Fruit fly (Drosophila melanogaster) whole organism, prepupa: ENCODE results near the gene Ipo9.
A peak's percentile ranks its signal among the peaks of the same experiment; 100 is the strongest.

Experiments used
- Blimp-1 ChIP-seq: fragments of 200-800 bp; sonication (Bioruptor generic); optimal IDR thresholded peaks from 3 replicates; lab custom pipeline; 2017; ENCODE audit warnings: missing biosample characterization, missing genetic modification characterization, mild to moderate bottlenecking, moderate library complexity, missing genetic modification reagents
- CG10669 ChIP-seq: fragments of 200-800 bp; sonication (Bioruptor generic); optimal IDR thresholded peaks from 3 replicates; lab custom pipeline; 2018; ENCODE audit warnings: missing biosample characterization, mild to moderate bottlenecking, missing genetic modification characterization, moderate library complexity
- CG11294 ChIP-seq: fragments of 200-800 bp; sonication (Bioruptor generic); IDR thresholded peaks from 2 replicates; pipeline ENCODE4 v1.3.6; 2022; ENCODE audit warnings: missing biosample characterization, missing genetic modification characterization
- CG11902 ChIP-seq: fragments of 200-800 bp; sonication (Bioruptor generic); optimal IDR thresholded peaks from 3 replicates; lab custom pipeline; 2016; ENCODE audit warnings: missing biosample characterization, missing genetic modification characterization
- CG1621 ChIP-seq: fragments of 200-800 bp; sonication (Bioruptor generic); optimal IDR thresholded peaks from 3 replicates; lab custom pipeline; 2018; ENCODE audit warnings: missing biosample characterization, mild to moderate bottlenecking, missing genetic modification characterization
- CG16779 ChIP-seq: fragments of 200-800 bp; sonication (Bioruptor generic); optimal IDR thresholded peaks from 3 replicates; lab custom pipeline; 2017; ENCODE audit warnings: missing biosample characterization, mild to moderate bottlenecking, missing genetic modification characterization
- CG34406 ChIP-seq: fragments of 200-800 bp; sonication (Bioruptor generic); optimal IDR thresholded peaks from 3 replicates; lab custom pipeline; 2016; ENCODE audit warnings: missing biosample characterization, missing genetic modification characterization
- CG4318 ChIP-seq: fragments of 200-800 bp; sonication (Bioruptor generic); optimal IDR thresholded peaks from 3 replicates; lab custom pipeline; 2017; ENCODE audit warnings: missing biosample characterization, mild to moderate bottlenecking, missing genetic modification characterization
- CG6276 ChIP-seq: fragments of 200-800 bp; sonication (Bioruptor generic); optimal IDR thresholded peaks from 2 replicates; lab custom pipeline; 2017; ENCODE audit warnings: missing biosample characterization, mild to moderate bottlenecking, missing genetic modification characterization
- CG6792 ChIP-seq: fragments of 200-800 bp; sonication (Bioruptor generic); optimal IDR thresholded peaks from 3 replicates; lab custom pipeline; 2016; ENCODE audit warnings: missing biosample characterization, missing genetic modification characterization
- CG6808 ChIP-seq: fragments of 200-800 bp; sonication (Bioruptor generic); optimal IDR thresholded peaks from 3 replicates; lab custom pipeline; 2017; ENCODE audit warnings: missing biosample characterization, missing genetic modification characterization, mild to moderate bottlenecking, moderate library complexity, missing genetic modification reagents
- CG6854 ChIP-seq: fragments of 200-800 bp; sonication (Bioruptor generic); optimal IDR thresholded peaks from 2 replicates; lab custom pipeline; 2017; ENCODE audit warnings: missing biosample characterization, mild to moderate bottlenecking, missing genetic modification characterization
- CG7368 ChIP-seq: fragments of 200-800 bp; sonication (Bioruptor generic); optimal IDR thresholded peaks from 3 replicates; lab custom pipeline; 2016; ENCODE audit warnings: missing biosample characterization, missing genetic modification characterization
- CG8119 ChIP-seq: fragments of 200-800 bp; sonication (Bioruptor generic); IDR thresholded peaks from 3 replicates; pipeline ENCODE4 v1.3.6; 2022; ENCODE audit warnings: missing biosample characterization, missing genetic modification characterization
- CG8319 ChIP-seq: fragments of 200-800 bp; sonication (Bioruptor generic); optimal IDR thresholded peaks from 3 replicates; lab custom pipeline; 2016; ENCODE audit warnings: missing biosample characterization, missing genetic modification characterization
- Eip78C ChIP-seq: fragments of 200-800 bp; sonication (Bioruptor generic); peaks from one replicate; lab custom pipeline; 2016; ENCODE audit warnings: missing biosample characterization, missing genetic modification characterization
- Ets21C ChIP-seq: fragments of 200-800 bp; sonication (Bioruptor generic); optimal IDR thresholded peaks from 3 replicates; lab custom pipeline; 2016; ENCODE audit warnings: missing biosample characterization, missing genetic modification characterization
- Ets96B ChIP-seq: fragments of 200-800 bp; optimal IDR thresholded peaks from 2 replicates; lab custom pipeline; 2019; ENCODE audit warnings: missing biosample characterization, mild to moderate bottlenecking, missing genetic modification characterization, moderate library complexity
- Gug ChIP-seq: fragments of 200-800 bp; sonication (Bioruptor generic); IDR thresholded peaks from 2 replicates; pipeline ENCODE4 v1.3.6; 2022; ENCODE audit warnings: missing biosample characterization, missing genetic modification characterization
- Hr38 ChIP-seq: sonication (Bioruptor generic); optimal IDR thresholded peaks from 2 replicates; lab custom pipeline; 2016; ENCODE audit warnings: missing biosample characterization, missing genetic modification characterization
- Hr4 ChIP-seq: fragments of 200-800 bp; sonication (Bioruptor generic); optimal IDR thresholded peaks from 3 replicates; lab custom pipeline; 2016; ENCODE audit warnings: missing biosample characterization, missing genetic modification characterization
- Lpt ChIP-seq: fragments of 200-800 bp; sonication (Bioruptor generic); optimal IDR thresholded peaks from 3 replicates; lab custom pipeline; 2016; ENCODE audit warnings: missing biosample characterization, missing genetic modification characterization
- Met ChIP-seq: fragments of 200-800 bp; sonication (Bioruptor generic); optimal IDR thresholded peaks from 3 replicates; lab custom pipeline; 2016; ENCODE audit warnings: missing biosample characterization, missing genetic modification characterization
- Sox102F ChIP-seq: fragments of 200-800 bp; sonication (Bioruptor generic); optimal IDR thresholded peaks from 2 replicates; lab custom pipeline; 2016; ENCODE audit warnings: missing biosample characterization, mild to moderate bottlenecking, missing genetic modification characterization
- Sox14 ChIP-seq: fragments of 200-800 bp; sonication (Bioruptor generic); optimal IDR thresholded peaks from 3 replicates; lab custom pipeline; 2016; ENCODE audit warnings: missing biosample characterization, missing genetic modification characterization
- Sox15 ChIP-seq: fragments of 200-800 bp; sonication (Bioruptor generic); optimal IDR thresholded peaks from 3 replicates; lab custom pipeline; 2016; ENCODE audit warnings: missing biosample characterization, missing genetic modification characterization
- achi ChIP-seq: fragments of 200-800 bp; sonication (Bioruptor generic); optimal IDR thresholded peaks from 3 replicates; lab custom pipeline; 2016; ENCODE audit warnings: missing biosample characterization, missing genetic modification characterization
- acj6 ChIP-seq: fragments of 200-800 bp; sonication (Bioruptor generic); optimal IDR thresholded peaks from 3 replicates; lab custom pipeline; 2016; ENCODE audit warnings: missing biosample characterization, missing genetic modification characterization
- eg ChIP-seq: fragments of 200-800 bp; sonication (Bioruptor generic); IDR thresholded peaks from 3 replicates; pipeline ENCODE4 v1.3.6; 2022; ENCODE audit warnings: missing biosample characterization, missing genetic modification characterization
- esn ChIP-seq: fragments of 200-800 bp; sonication (Bioruptor generic); optimal IDR thresholded peaks from 2 replicates; lab custom pipeline; 2016; ENCODE audit warnings: missing biosample characterization, mild to moderate bottlenecking, missing genetic modification characterization, moderate library complexity
- fd59A ChIP-seq: fragments of 200-800 bp; sonication (Bioruptor generic); optimal IDR thresholded peaks from 2 replicates; lab custom pipeline; 2017; ENCODE audit warnings: missing biosample characterization, mild to moderate bottlenecking, missing genetic modification characterization, missing genetic modification reagents
- fd85E ChIP-seq: fragments of 200-800 bp; sonication (Bioruptor generic); optimal IDR thresholded peaks from 3 replicates; lab custom pipeline; 2016; ENCODE audit warnings: missing biosample characterization, missing genetic modification characterization
- fkh ChIP-seq: fragments of 200-800 bp; sonication (Bioruptor generic); optimal IDR thresholded peaks from 3 replicates; lab custom pipeline; 2017; ENCODE audit warnings: missing biosample characterization, mild to moderate bottlenecking, missing genetic modification characterization, moderate library complexity
- lz ChIP-seq: fragments of 200-800 bp; sonication (Bioruptor generic); optimal IDR thresholded peaks from 3 replicates; lab custom pipeline; 2016; ENCODE audit warnings: missing biosample characterization, missing genetic modification characterization
- net ChIP-seq: fragments of 200-800 bp; sonication (Bioruptor generic); optimal IDR thresholded peaks from 3 replicates; lab custom pipeline; 2016; ENCODE audit warnings: missing biosample characterization, missing genetic modification characterization
- pdm3 ChIP-seq: fragments of 200-800 bp; sonication (Bioruptor generic); optimal IDR thresholded peaks from 3 replicates; lab custom pipeline; 2016; ENCODE audit warnings: missing biosample characterization, missing genetic modification characterization
- spab ChIP-seq: fragments of 200-800 bp; sonication (Bioruptor generic); optimal IDR thresholded peaks from 2 replicates; lab custom pipeline; 2017; ENCODE audit warnings: missing biosample characterization, mild to moderate bottlenecking, missing genetic modification characterization, missing genetic modification reagents
- svp ChIP-seq: fragments of 200-800 bp; sonication (Bioruptor generic); peaks from one replicate; lab custom pipeline; 2016; ENCODE audit warnings: missing biosample characterization, missing genetic modification characterization
- vri ChIP-seq: fragments of 200-800 bp; sonication (Bioruptor generic); optimal IDR thresholded peaks from 3 replicates; lab custom pipeline; 2016; ENCODE audit warnings: missing biosample characterization, mild to moderate bottlenecking, missing genetic modification characterization

Ipo9 gene

dm6 chr3R:11412371-11412770 lies at the start of gene Ipo9:
TSS of gene Ipo9 (plus strand) at chr3R:11412522.
- TF ChIP-seq achi (GFP tag; lab: Kevin White, UChicago), result no peak
- no peak for TF ChIP-seq Met (GFP tag; lab: Kevin White, UChicago)
- TF ChIP-seq CG4318, result no peak
- no peak for TF ChIP-seq Eip78C (GFP tag; lab: Kevin White, UChicago)
- no peak for TF ChIP-seq Blimp-1
- no peak for TF ChIP-seq net
- no peak for TF ChIP-seq CG6808 (GFP tag; lab: Kevin White, UChicago)
- no peak for TF ChIP-seq fd59A (GFP tag; lab: Kevin White, UChicago)
- TF ChIP-seq Lpt (GFP tag; lab: Kevin White, UChicago), result no peak
- TF ChIP-seq lz, result no peak

DNA sequence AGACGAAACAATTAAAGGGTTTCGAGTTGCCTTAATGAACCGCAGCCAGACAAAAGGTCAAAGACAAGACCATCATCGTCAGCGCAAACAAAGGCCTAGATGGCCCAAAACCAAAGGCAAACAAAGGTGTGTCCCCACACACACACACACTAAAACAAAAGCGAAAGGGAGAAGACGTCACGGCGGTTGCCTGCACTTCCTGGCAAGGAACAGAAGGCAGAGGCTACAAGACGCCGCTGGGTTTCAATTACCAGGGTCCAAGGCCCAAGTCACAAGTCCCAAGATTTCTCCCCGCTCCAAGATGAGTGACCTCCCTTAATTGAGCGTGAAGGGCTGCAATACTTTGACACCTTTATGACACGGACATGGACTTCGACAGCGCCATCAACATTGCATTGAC lies 48.7 kb upstream of the Ipo9 start:
- TF ChIP-seq fd85E (GFP tag; lab: Kevin White, UChicago), result no peak

DNA sequence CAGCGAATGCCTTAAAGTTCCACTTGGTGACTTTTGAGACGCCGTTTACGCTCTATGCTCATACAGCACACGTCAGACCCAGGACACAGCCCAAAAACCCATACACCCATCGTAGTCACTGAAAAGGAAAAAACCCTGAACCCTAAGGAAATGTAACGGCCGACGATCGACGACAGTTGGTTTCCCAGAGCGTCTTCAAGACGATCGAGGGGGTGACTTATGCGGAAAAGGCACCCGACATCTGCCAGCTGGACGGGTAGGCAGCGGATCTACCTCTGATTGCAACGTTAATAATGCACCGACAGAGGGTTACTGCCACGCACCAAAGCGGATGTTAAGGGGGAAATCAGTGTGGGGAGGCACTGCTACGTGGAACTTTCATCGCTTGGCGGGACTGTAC lies 46.0 kb upstream of the Ipo9 start:
- TF ChIP-seq achi (GFP tag; lab: Kevin White, UChicago), result no peak
- TF ChIP-seq svp, result no peak
- no peak for TF ChIP-seq net
- TF ChIP-seq Sox15 (GFP tag; lab: Kevin White, UChicago), result no peak
- no peak for TF ChIP-seq Hr38 (GFP tag; lab: Kevin White, UChicago)
- no peak for TF ChIP-seq CG10669
- no peak for TF ChIP-seq Ets21C (GFP tag; lab: Kevin White, UChicago)
- TF ChIP-seq acj6 (GFP tag; lab: Kevin White, UChicago), result no peak
- TF ChIP-seq CG11902 (GFP tag; lab: Kevin White, UChicago), result no peak
- TF ChIP-seq CG1621, result no peak

DNA sequence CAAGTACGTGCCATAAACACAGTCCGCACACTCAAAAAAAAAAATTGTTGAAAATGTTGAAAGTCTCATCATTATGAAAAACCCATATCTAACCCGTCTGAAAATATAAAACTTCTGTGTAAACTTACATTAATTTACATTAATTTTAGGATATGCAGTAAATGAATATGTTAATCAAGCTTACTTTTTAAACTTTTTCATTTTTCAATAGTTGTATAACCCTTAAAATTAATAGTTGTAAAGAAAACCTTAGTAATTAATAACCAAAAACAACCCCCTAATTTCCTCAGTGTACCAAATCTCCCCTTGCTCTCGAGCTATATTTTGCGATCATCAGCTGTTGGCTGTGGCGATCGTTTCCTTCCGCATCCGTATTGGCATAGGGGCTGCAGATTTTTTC lies 43.6 kb upstream of the Ipo9 start:
- TF ChIP-seq lz (no peak), eg (no peak), CG11902 (GFP tag; lab: Kevin White, UChicago) (no peak), fd59A (GFP tag; lab: Kevin White, UChicago) (no peak), CG16779 (tag; lab: Kevin White, UChicago) (no peak), fkh (no peak), CG11294 (GFP tag; lab: Robert Waterston, UW) (no peak), CG8319 (GFP tag; lab: Kevin White, UChicago) (no peak), Gug (no peak), spab (no peak), svp (peak; percentile 55), CG34406 (GFP tag; lab: Kevin White, UChicago) (no peak), CG6792 (GFP tag; lab: Kevin White, UChicago) (no peak), net (no peak), CG7368 (GFP tag; lab: Kevin White, UChicago) (no peak), CG4318 (no peak), Sox102F (no peak), Ets96B (tag; lab: Kevin White, UChicago) (peak; percentile 0), esn (GFP tag; lab: Kevin White, UChicago) (peak; percentile 4), fd85E (GFP tag; lab: Kevin White, UChicago) (no peak), vri (GFP tag; lab: Kevin White, UChicago) (no peak), pdm3 (no peak), Eip78C (GFP tag; lab: Kevin White, UChicago) (peak; percentile 68), achi (GFP tag; lab: Kevin White, UChicago) (peak; percentile 10), Hr4 (no peak), Hr38 (GFP tag; lab: Kevin White, UChicago) (no peak), Sox14 (GFP tag; lab: Kevin White, UChicago) (no peak), CG8119 (GFP tag; lab: Robert Waterston, UW) (no peak), CG6854 (GFP tag; lab: Kevin White, UChicago) (no peak), CG6276 (GFP tag; lab: Kevin White, UChicago) (no peak)
- TF ChIP-seq, all 60 proteins: peak for 5
